Fruit fly (Drosophila melanogaster): ENCODE results near the gene Sec61gamma.

Gene Sec61gamma

dm6 chrX:19597684-19598363 is 45.3 kb upstream of the Sec61gamma start, which contains the start of gene RpS10b (continued):
- peak; percentile 31 to 38 for TF ChIP-seq tll (GFP tag; optimal IDR thresholded peaks at IDR 0.05)
- TF ChIP-seq CG4328 (GFP tag; optimal IDR thresholded peaks at IDR 0.05) = peak; percentile 96
- TF ChIP-seq CG14050 (GFP tag; IDR thresholded peaks at IDR 0.05) = no peak
- peak; percentile 63 for TF ChIP-seq al (GFP tag; IDR thresholded peaks at IDR 0.05)
- peak; percentile 73 for TF ChIP-seq Camta (GFP tag; optimal IDR thresholded peaks at IDR 0.05)
- TF ChIP-seq CG10274 (GFP tag; optimal IDR thresholded peaks at IDR 0.05) = peak; percentile 89
- peak; percentile 86 for TF ChIP-seq CG9797 (GFP tag; optimal IDR thresholded peaks at IDR 0.05)
- peak; percentile 57 for TF ChIP-seq HLH3B (GFP tag; IDR thresholded peaks at IDR 0.05)
- peak; percentile 31 for TF ChIP-seq D19A (tag; optimal IDR thresholded peaks at IDR 0.05)
- peak; percentile 61; the same call in 1 of the 2 replicates for TF ChIP-seq Atf6 (GFP tag; IDR thresholded peaks at IDR 0.05)
- peak; percentile 74; the same call in 2 of the 3 replicates for TF ChIP-seq mld (GFP tag; IDR thresholded peaks at IDR 0.05; ENCODE audit: partially characterized antibody)
- TF ChIP-seq odd (GFP tag; optimal IDR thresholded peaks at IDR 0.05) = peak; percentile 97
- peak; percentile 79 for TF ChIP-seq CG7556 (GFP tag; optimal IDR thresholded peaks at IDR 0.05)
- peak; percentile 53 for TF ChIP-seq pum (GFP tag; optimal IDR thresholded peaks at IDR 0.05)
- TF ChIP-seq CG13296 (GFP tag; optimal IDR thresholded peaks at IDR 0.05) = peak; percentile 95
- TF ChIP-seq CG6272 (GFP tag; IDR thresholded peaks at IDR 0.05) = peak; percentile 63; the same call in 1 of the 2 replicates
- peak; percentile 94 for TF ChIP-seq CHES-1-like (GFP tag; optimal IDR thresholded peaks at IDR 0.05)
- TF ChIP-seq fd64A (GFP tag; optimal IDR thresholded peaks at IDR 0.05) = peak; percentile 95
- TF ChIP-seq Side (GFP tag; optimal IDR thresholded peaks at IDR 0.05) = peak; percentile 78
- peak; percentile 88 for TF ChIP-seq nerfin-1 (tag; optimal IDR thresholded peaks at IDR 0.05)
- TF ChIP-seq Taf1 (GFP tag; IDR thresholded peaks at IDR 0.05) = no peak; the same call in 1 of the 2 replicates
- TF ChIP-seq bcd (GFP tag; optimal IDR thresholded peaks at IDR 0.05) = peak; percentile 95
- peak; percentile 77 for TF ChIP-seq CG10979 (tag; optimal IDR thresholded peaks at IDR 0.05)
- TF ChIP-seq CG2889 (GFP tag; IDR thresholded peaks at IDR 0.05) = peak; percentile 51; the same call in 1 of the 3 replicates
- peak in 1 of 2 experiments; percentile 63 for TF ChIP-seq crp (GFP tag; optimal IDR thresholded peaks at IDR 0.05)
- TF ChIP-seq CG11085 (GFP tag; IDR thresholded peaks at IDR 0.05) = peak; percentile 78
- peak; percentile 78 for TF ChIP-seq Optix (GFP tag; IDR thresholded peaks at IDR 0.05)
- peak; percentile 95 for TF ChIP-seq inv (GFP tag; IDR thresholded peaks at IDR 0.05; ENCODE audit: partially characterized antibody)
- peak; percentile 92 for TF ChIP-seq repo (GFP tag; optimal IDR thresholded peaks at IDR 0.05)
- TF ChIP-seq H2.0 (GFP tag; IDR thresholded peaks at IDR 0.05) = peak; percentile 71
- peak; percentile 97 for TF ChIP-seq CG13775 (GFP tag; optimal IDR thresholded peaks at IDR 0.05)
- TF ChIP-seq knrl (GFP tag; IDR thresholded peaks at IDR 0.05; ENCODE audit: partially characterized antibody) = peak; percentile 97
- TF ChIP-seq onecut (GFP tag; IDR thresholded peaks at IDR 0.05) = peak; percentile 92
- peak; percentile 84 for TF ChIP-seq Atf-2 (GFP tag; optimal IDR thresholded peaks at IDR 0.05)
- peak; percentile 97 for TF ChIP-seq CG7987 (GFP tag; optimal IDR thresholded peaks at IDR 0.05)
- peak; percentile 80 for TF ChIP-seq CG17829 (tag; optimal IDR thresholded peaks at IDR 0.05)
- peak; percentile 79 for TF ChIP-seq grn (GFP tag; optimal IDR thresholded peaks at IDR 0.05)
- no peak for TF ChIP-seq CG4282 (GFP tag; optimal IDR thresholded peaks at IDR 0.05)
- no peak for TF ChIP-seq Doc2 (GFP tag; IDR thresholded peaks at IDR 0.05)
- TF ChIP-seq sens-2 (GFP tag; IDR thresholded peaks at IDR 0.05) = peak; percentile 89
- TF ChIP-seq Sry-β (GFP tag; optimal IDR thresholded peaks at IDR 0.05) = peak; percentile 56
- peak; percentile 72; the same call in 2 of the 3 replicates for TF ChIP-seq Mrtf (GFP tag; IDR thresholded peaks at IDR 0.05)
- TF ChIP-seq CG3838 (GFP tag; optimal IDR thresholded peaks at IDR 0.05) = peak; percentile 54
- TF ChIP-seq Gsc (GFP tag; IDR thresholded peaks at IDR 0.05) = no peak
- peak; percentile 77 for TF ChIP-seq CG11504 (tag; optimal IDR thresholded peaks at IDR 0.05)
- peak; percentile 98 for TF ChIP-seq HLHmδ (GFP tag; optimal IDR thresholded peaks at IDR 0.05)
- TF ChIP-seq Hmx (GFP tag; optimal IDR thresholded peaks at IDR 0.05) = no peak
- peak; percentile 59 for TF ChIP-seq CG31224 (GFP tag; IDR thresholded peaks at IDR 0.05)
- TF ChIP-seq ci (GFP tag; IDR thresholded peaks at IDR 0.05) = peak; percentile 96

Measured in whole organism, embryonic.